Fruit fly (Drosophila melanogaster) whole organism, pupa: ENCODE results near the gene Lk.

Experiments used
- CG4496 ChIP-seq: fragments of 200-800 bp; sonication (Bioruptor generic); IDR thresholded peaks from 3 replicates; pipeline ENCODE4 v1.3.6; 2022; ENCODE audit warnings: missing biosample characterization, missing genetic modification characterization
- fd96Ca ChIP-seq: fragments of 200-800 bp; sonication (Bioruptor generic); IDR thresholded peaks from 3 replicates; pipeline ENCODE4 v1.3.6; 2022; ENCODE audit warnings: missing biosample characterization, missing genetic modification characterization

DNA sequence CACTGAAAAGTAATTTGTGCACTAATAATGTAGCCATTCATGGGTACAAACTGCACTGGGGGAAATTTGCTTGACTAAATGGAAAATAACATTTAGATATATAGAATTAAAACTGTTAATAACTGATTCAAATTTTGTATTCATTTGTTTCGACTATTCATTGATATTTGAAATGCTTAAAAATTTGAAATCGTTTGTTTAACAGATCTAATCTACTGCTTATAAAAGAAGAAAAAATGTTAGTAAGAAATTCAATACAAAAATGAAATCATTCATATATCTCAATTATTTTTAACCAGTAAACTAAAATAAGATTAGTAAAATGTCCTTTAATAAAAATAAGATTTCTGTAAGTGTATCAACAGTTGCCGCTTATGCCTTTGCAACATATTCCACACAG is 15.4 kb upstream of the Lk start:
- TF ChIP-seq fd96Ca (GFP tag; lab: Robert Waterston, UW): no peak
- no peak for TF ChIP-seq CG4496
